Worm (Caenorhabditis elegans) whole organism, L2 larva: Measurements from ENCODE around the gene W08F4.10.

Source experiments
- C34F6.9 ChIP-seq: fragments of 150-350 bp; optimal IDR thresholded peaks from 2 replicates; lab custom pipeline; 2014; ENCODE audit warnings: missing biosample characterization, missing genetic modification characterization
- Y55F3AM.14 ChIP-seq: fragments of 200-800 bp; sonication (Bioruptor generic); optimal IDR thresholded peaks from 2 replicates; lab custom pipeline; 2018; ENCODE audit warnings: mild to moderate bottlenecking, missing genetic modification characterization, missing compliant biosample characterization
- ama-1 ChIP-seq: fragments of 150-350 bp; optimal IDR thresholded peaks from 2 replicates; lab custom pipeline; 2018; ENCODE audit warnings: inconsistent platforms
- blmp-1 ChIP-seq: sonication (generic microtip); optimal IDR thresholded peaks from 2 replicates; lab custom pipeline; 2017; ENCODE audit warnings: missing genetic modification characterization, mild to moderate bottlenecking, missing compliant biosample characterization, antibody characterized with exemption, moderate library complexity; ENCODE audit not compliant: insufficient read depth
- ceh-16 ChIP-seq: fragments of 150-350 bp; optimal IDR thresholded peaks from 2 replicates; lab custom pipeline; 2014; ENCODE audit warnings: missing biosample characterization, missing genetic modification characterization
- ceh-82 ChIP-seq: fragments of 150-350 bp; optimal IDR thresholded peaks from 2 replicates; lab custom pipeline; 2014; ENCODE audit warnings: missing biosample characterization, missing genetic modification characterization
- crh-2 ChIP-seq: sonication (generic microtip); optimal IDR thresholded peaks from 2 replicates; lab custom pipeline; 2017; ENCODE audit warnings: missing biosample characterization, missing genetic modification characterization
- dmd-4 ChIP-seq: sonication (generic microtip); optimal IDR thresholded peaks from 2 replicates; lab custom pipeline; 2017; ENCODE audit warnings: missing biosample characterization, missing genetic modification characterization
- elt-1 ChIP-seq: fragments of 150-350 bp; optimal IDR thresholded peaks from 2 replicates; lab custom pipeline; 2014; ENCODE audit warnings: missing biosample characterization, missing genetic modification characterization
- fos-1 ChIP-seq: fragments of 150-350 bp; optimal IDR thresholded peaks from 2 replicates; lab custom pipeline; 2014; ENCODE audit warnings: missing biosample characterization, missing genetic modification characterization
- gmeb-1 ChIP-seq: fragments of 150-350 bp; optimal IDR thresholded peaks from 2 replicates; lab custom pipeline; 2014; ENCODE audit warnings: missing biosample characterization, missing genetic modification characterization
- lin-11 ChIP-seq: fragments of 150-350 bp; sonication (generic microtip); optimal IDR thresholded peaks from 2 replicates; lab custom pipeline; 2014; ENCODE audit warnings: missing biosample characterization, missing genetic modification characterization, inconsistent platforms, mixed read lengths
- mdl-1 ChIP-seq, 2 experiments: fragments of 150-350 bp in 1 of 2; sonication (generic microtip) in 1 of 2; optimal IDR thresholded peaks; 2 replicates each; lab custom pipeline; 2017; ENCODE audit warnings: missing biosample characterization in 2 of 2, missing genetic modification characterization in 2 of 2
- nhr-12 ChIP-seq: fragments of 150-350 bp; optimal IDR thresholded peaks from 2 replicates; lab custom pipeline; 2014; ENCODE audit warnings: missing biosample characterization, missing genetic modification characterization
- nhr-129 ChIP-seq: fragments of 150-350 bp; optimal IDR thresholded peaks from 2 replicates; lab custom pipeline; 2014; ENCODE audit warnings: missing biosample characterization, missing genetic modification characterization
- nhr-21 ChIP-seq: fragments of 150-350 bp; optimal IDR thresholded peaks from 2 replicates; lab custom pipeline; 2014; ENCODE audit warnings: missing biosample characterization, missing genetic modification characterization
- nhr-23 ChIP-seq: fragments of 150-350 bp; optimal IDR thresholded peaks from 2 replicates; lab custom pipeline; 2014; ENCODE audit warnings: missing biosample characterization, missing genetic modification reagents, missing genetic modification characterization
- nhr-25 ChIP-seq: fragments of 150-350 bp; sonication (generic microtip); optimal IDR thresholded peaks from 3 replicates; lab custom pipeline; 2014; ENCODE audit warnings: missing biosample characterization, missing genetic modification characterization
- nhr-6 ChIP-seq: fragments of 150-350 bp; optimal IDR thresholded peaks from 2 replicates; lab custom pipeline; 2014; ENCODE audit warnings: missing biosample characterization, missing genetic modification characterization
- nhr-77 ChIP-seq: fragments of 150-350 bp; optimal IDR thresholded peaks from 2 replicates; lab custom pipeline; 2014; ENCODE audit warnings: missing biosample characterization, missing genetic modification characterization
- sem-4 ChIP-seq: fragments of 150-350 bp; optimal IDR thresholded peaks from 2 replicates; lab custom pipeline; 2014; ENCODE audit warnings: missing biosample characterization, missing genetic modification reagents, missing genetic modification characterization
- skn-1 ChIP-seq: sonication (generic microtip); optimal IDR thresholded peaks from 2 replicates; lab custom pipeline; 2017; ENCODE audit warnings: missing biosample characterization, missing genetic modification characterization
- sma-9 ChIP-seq, 2 experiments: fragments of 150-350 bp in 1 of 2; sonication (generic microtip) in 1 of 2; optimal IDR thresholded peaks; 2 replicates each; lab custom pipeline; 2014 to 2016; ENCODE audit warnings: missing genetic modification characterization in 2 of 2, mild to moderate bottlenecking in 1 of 2, missing biosample characterization in 1 of 2, missing compliant biosample characterization in 1 of 2, missing genetic modification reagents in 1 of 2, moderate library complexity in 1 of 2
- snpc-4 ChIP-seq: fragments of 150-350 bp; optimal IDR thresholded peaks from 2 replicates; lab custom pipeline; 2014; ENCODE audit warnings: missing biosample characterization, missing genetic modification characterization
- unc-39 ChIP-seq: fragments of 150-350 bp; optimal IDR thresholded peaks from 2 replicates; lab custom pipeline; 2014; ENCODE audit warnings: missing biosample characterization, missing genetic modification characterization
- unc-55 ChIP-seq: fragments of 150-350 bp; sonication (generic microtip); optimal IDR thresholded peaks from 3 replicates; lab custom pipeline; 2014; ENCODE audit warnings: missing biosample characterization, missing genetic modification reagents, missing genetic modification characterization
- ztf-1 ChIP-seq: fragments of 200-800 bp; sonication (Bioruptor generic); conservative IDR thresholded peaks from 2 replicates; pipeline ENCODE4 v1.3.6; 2022; ENCODE audit warnings: missing genetic modification characterization, missing compliant biosample characterization
- ztf-11 ChIP-seq: sonication (generic microtip); optimal IDR thresholded peaks from 2 replicates; lab custom pipeline; 2017; ENCODE audit warnings: missing biosample characterization, missing genetic modification characterization

W08F4.10 gene

DNA sequence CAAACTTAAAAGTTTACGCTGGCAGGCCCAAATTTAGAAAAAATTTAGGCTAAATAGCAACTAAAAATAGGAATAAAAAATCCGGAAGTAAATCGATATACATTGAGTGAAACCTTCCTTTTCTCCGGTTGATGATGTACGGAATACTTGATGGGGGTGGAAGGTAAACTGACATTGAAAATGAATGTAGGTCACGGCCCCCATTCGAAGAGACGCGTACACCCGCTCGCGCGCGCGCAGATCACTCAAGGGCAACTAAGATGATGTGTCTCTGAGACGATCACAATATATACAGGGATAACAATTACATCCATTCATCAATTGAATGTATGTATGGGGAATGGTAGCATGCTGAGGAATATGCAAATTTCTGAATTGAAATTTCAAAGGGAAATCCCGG, 16.9 kb downstream of the W08F4.10 start:
- TF ChIP-seq ztf-11 (tag; lab: Kevin White, UChicago): no peak
- TF ChIP-seq blmp-1 (tag; lab: Kevin White, UChicago): no peak

DNA sequence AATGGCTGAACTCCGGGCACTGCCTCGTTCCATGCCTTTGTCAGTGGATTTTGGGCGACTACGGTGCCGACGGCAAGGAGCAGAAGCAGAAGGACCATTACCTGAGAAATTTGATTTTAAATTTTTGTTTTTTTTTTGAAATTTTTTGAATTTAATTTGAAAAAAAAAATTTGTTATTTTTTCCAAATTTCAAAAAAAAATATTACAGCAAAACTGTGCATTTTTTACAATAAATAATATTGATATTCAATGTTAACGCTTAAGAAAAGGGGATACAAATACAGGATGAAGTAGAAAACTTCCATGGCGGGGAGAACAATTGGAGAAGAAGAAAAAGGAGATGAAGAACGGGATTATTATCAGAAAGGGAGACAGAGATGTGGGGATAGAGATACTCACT, 19.0 kb downstream of the W08F4.10 start, which contains the start of gene mlt-8:
mlt-8 (minus strand) TSS at position 101 of the 400 bp plus-strand sequence.
- TF ChIP-seq Y55F3AM.14: no peak
- TF ChIP-seq, all 48 proteins: peak for 0

DNA sequence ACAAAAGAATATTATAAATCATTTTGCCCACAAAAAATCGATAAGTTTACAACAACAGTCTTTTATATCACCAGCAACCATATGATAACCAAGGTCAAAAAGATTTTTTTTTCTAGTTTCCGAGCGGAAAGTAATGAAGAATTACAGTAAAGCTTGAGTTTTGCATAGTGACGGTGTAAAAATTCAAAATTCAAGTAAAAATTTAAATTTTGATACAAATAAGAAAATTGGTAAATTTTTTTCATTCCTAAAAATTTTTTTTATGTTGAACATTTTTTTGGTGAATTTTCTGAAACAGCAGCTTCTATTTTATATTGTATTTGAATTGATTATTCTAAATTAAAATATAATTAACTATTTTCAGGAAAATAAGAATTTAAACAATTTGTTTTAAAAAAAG, 22.2 kb downstream of the W08F4.10 start, which contains the start of gene W08F4.5:
W08F4.5 (minus strand) TSS at position 101 of the 400 bp plus-strand sequence.
- no peak for TF ChIP-seq nhr-6 (tag; lab: Kevin White, UChicago)
- TF ChIP-seq Y55F3AM.14: no peak
- TF ChIP-seq mdl-1 (tag; optimal IDR thresholded peaks at IDR 0.05; lab: Kevin White, UChicago): no peak
- no peak for TF ChIP-seq skn-1 (tag; lab: Kevin White, UChicago)
- TF ChIP-seq unc-39 (tag; lab: Kevin White, UChicago): no peak
- no peak for TF ChIP-seq blmp-1 (tag; lab: Kevin White, UChicago)
- no peak for TF ChIP-seq ceh-82 (tag; lab: Kevin White, UChicago)
- no peak for TF ChIP-seq fos-1 (tag; lab: Kevin White, UChicago)
- TF ChIP-seq nhr-25 (tag; lab: Kevin White, UChicago): no peak
- TF ChIP-seq sem-4 (tag; lab: Kevin White, UChicago): no peak
- no peak for TF ChIP-seq ceh-16 (tag; lab: Kevin White, UChicago)
- TF ChIP-seq nhr-77 (tag; lab: Kevin White, UChicago): no peak
- TF ChIP-seq nhr-23 (tag; lab: Kevin White, UChicago): no peak
- no peak for TF ChIP-seq nhr-21
- TF ChIP-seq C34F6.9 (tag; lab: Kevin White, UChicago): no peak
- no peak for TF ChIP-seq elt-1 (tag; lab: Kevin White, UChicago)
- TF ChIP-seq ztf-11 (tag; lab: Kevin White, UChicago): no peak

DNA sequence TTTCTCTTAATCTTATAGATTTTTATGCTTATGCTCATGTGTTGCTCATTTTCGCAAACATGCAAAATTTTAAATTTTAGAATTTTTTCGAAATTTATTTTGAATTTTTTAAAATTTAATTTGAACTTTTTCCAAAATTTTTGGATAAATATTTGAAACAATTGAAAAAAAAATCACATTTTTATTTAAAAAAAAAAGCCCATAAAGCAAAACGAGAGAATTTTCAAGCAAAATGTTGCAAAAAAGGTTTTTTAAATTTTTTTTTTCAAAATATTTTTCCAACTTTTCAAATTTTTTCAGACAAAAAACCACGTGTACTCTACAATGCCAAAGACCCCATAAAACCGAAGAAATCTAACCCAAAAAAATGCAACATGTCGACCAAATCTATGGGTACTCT, 34.8 kb downstream of the W08F4.10 start, which contains the start of the genes C09E8.1 and C09E8.6:
C09E8.1 (plus strand) TSS at position 301 of the 400 bp plus-strand sequence.
C09E8.6 (plus strand) TSS at position 313 of the 400 bp plus-strand sequence.
- TF ChIP-seq nhr-12 (no peak), ama-1 (no peak), nhr-23 (tag; lab: Kevin White, UChicago) (no peak), ztf-1 (GFP tag; lab: Robert Waterston, UW) (no peak), elt-1 (tag; lab: Kevin White, UChicago) (no peak), lin-11 (tag; lab: Kevin White, UChicago) (no peak), gmeb-1 (no peak), ceh-16 (tag; lab: Kevin White, UChicago) (no peak)

DNA sequence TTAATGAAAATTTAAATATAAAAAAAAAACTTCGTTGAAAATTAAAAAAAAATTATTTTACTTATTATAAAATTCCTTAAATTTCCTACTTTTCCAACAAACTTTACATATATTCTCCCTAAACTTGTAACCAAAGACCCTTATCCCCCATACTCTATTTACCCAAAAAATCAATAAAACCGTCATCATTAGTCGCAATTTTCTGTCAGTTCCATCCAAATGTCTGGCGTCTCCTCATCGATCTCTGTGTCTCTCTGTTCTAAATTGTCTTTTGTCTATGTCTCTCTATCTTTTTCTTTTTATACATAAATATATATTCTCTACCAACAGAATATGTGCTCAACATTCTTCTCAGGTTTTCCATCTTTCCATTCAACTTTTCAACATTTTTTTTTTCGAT, 35.6 kb downstream of the W08F4.10 start:
- TF ChIP-seq fos-1 (tag; lab: Kevin White, UChicago): no peak
- no peak for TF ChIP-seq sma-9 (GFP tag; optimal IDR thresholded peaks at IDR 0.05; lab: Kevin White, UChicago)
- no peak for TF ChIP-seq sma-9 (tag; optimal IDR thresholded peaks at IDR 0.05; lab: Kevin White, UChicago)
- no peak for TF ChIP-seq ceh-82 (tag; lab: Kevin White, UChicago)
- TF ChIP-seq lin-11 (tag; lab: Kevin White, UChicago): no peak
- peak; percentile 20 for TF ChIP-seq C34F6.9 (tag; lab: Kevin White, UChicago)
- TF ChIP-seq unc-55: no peak
- TF ChIP-seq, all 48 proteins: peak for 1

DNA sequence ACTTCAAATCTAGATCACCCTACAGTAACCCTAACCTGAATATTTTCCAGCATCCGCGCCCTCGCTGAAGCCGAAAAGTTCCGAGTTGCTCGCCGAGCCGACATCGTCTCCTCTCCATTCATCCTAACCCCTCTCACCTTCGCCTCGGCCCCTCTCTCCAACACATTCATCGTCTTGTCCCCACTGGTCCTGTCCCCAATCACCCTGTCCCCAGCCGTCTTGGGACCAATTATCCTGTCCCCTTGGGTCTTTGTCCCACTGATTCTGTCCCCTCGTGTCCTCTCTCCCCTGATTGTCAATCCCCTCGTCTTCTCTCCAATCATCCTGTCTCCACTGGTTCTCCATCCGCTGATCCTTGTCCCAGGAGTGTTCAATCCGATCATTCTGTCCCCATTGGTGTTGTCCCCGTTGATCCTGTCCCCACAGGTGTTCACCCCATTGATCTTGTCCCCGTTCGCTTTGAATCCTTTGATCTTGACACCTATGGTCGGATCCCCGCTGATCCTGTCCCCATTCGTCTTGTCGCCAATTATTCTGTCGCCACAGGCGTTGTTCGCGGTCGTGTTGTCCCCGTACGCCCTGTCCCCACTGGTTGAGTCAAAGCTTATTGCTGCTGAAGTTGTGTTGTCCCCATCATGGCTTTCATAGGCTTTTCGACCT, 39.6 kb downstream of the W08F4.10 start, which contains the start of gene lips-7:
lips-7 (plus strand) TSS at position 610 of the 660 bp plus-strand sequence.
- TF ChIP-seq nhr-25 (tag; lab: Kevin White, UChicago) (no peak), ztf-11 (tag; lab: Kevin White, UChicago) (no peak), crh-2 (no peak), elt-1 (tag; lab: Kevin White, UChicago) (no peak), snpc-4 (tag; lab: Kevin White, UChicago) (no peak), dmd-4 (tag; lab: Kevin White, UChicago) (no peak), sma-9 (GFP tag; optimal IDR thresholded peaks at IDR 0.05; lab: Kevin White, UChicago) (no peak), sma-9 (tag; optimal IDR thresholded peaks at IDR 0.05; lab: Kevin White, UChicago) (no peak), nhr-129 (tag; lab: Kevin White, UChicago) (no peak), nhr-77 (tag; lab: Kevin White, UChicago) (no peak), nhr-21 (no peak), nhr-23 (tag; lab: Kevin White, UChicago) (no peak)
